Worm (Caenorhabditis elegans) whole organism, L1 larva: ENCODE data around the gene Y47D3A.13.

Experiments used
- ama-1 ChIP-seq: fragments of 150-350 bp; optimal IDR thresholded peaks from 2 replicates; lab custom pipeline; 2014
- blmp-1 ChIP-seq: fragments of 150-350 bp; optimal IDR thresholded peaks from 2 replicates; lab custom pipeline; 2014; ENCODE audit warnings: missing biosample characterization, missing genetic modification characterization
- ceh-63 ChIP-seq: fragments of 200-800 bp; sonication (Bioruptor generic); optimal IDR thresholded peaks from 2 replicates; lab custom pipeline; 2018; ENCODE audit warnings: mild to moderate bottlenecking, missing genetic modification characterization, missing compliant biosample characterization
- ceh-8 ChIP-seq: fragments of 200-800 bp; sonication (Bioruptor generic); optimal IDR thresholded peaks from 2 replicates; lab custom pipeline; 2018; ENCODE audit warnings: mild to moderate bottlenecking, missing genetic modification characterization, moderate library complexity, missing compliant biosample characterization
- ceh-82 ChIP-seq, 3 experiments: fragments of 150-350 bp in 1 of 3; sonication (generic microtip) in 2 of 3; optimal IDR thresholded peaks; 2 replicates each; lab custom pipeline; 2014 to 2017; ENCODE audit warnings: missing biosample characterization in 3 of 3, missing genetic modification characterization in 3 of 3
- dpl-1 ChIP-seq, 3 experiments: fragments of 150-350 bp in 2 of 3; sonication (generic microtip) in 1 of 3; optimal IDR thresholded peaks; 2 replicates each; lab custom pipeline; 2014 to 2017; ENCODE audit warnings: missing biosample characterization in 3 of 3, missing genetic modification characterization in 3 of 3, missing genetic modification reagents in 3 of 3
- dsc-1 ChIP-seq: sonication (generic microtip); optimal IDR thresholded peaks from 2 replicates; lab custom pipeline; 2016; ENCODE audit warnings: mild to moderate bottlenecking, missing genetic modification characterization, missing compliant biosample characterization
- efl-1 ChIP-seq, 4 experiments: fragments of 150-350 bp; optimal IDR thresholded peaks in 3 of 4; peaks in 1 of 4; 1 replicate in 1 of 4; 2 replicates in 3 of 4; lab custom pipeline; 2014; ENCODE audit warnings: missing biosample characterization in 2 of 4, missing genetic modification characterization in 2 of 4, missing genetic modification reagents in 2 of 4
- egl-27 ChIP-seq, 2 experiments: fragments of 150-350 bp in 1 of 2; sonication (generic microtip); optimal IDR thresholded peaks; 3 replicates each; lab custom pipeline; 2017 to 2018; ENCODE audit warnings: missing biosample characterization in 2 of 2, missing genetic modification characterization in 2 of 2, missing genetic modification reagents in 2 of 2
- fkh-4 ChIP-seq: sonication (generic microtip); optimal IDR thresholded peaks from 2 replicates; lab custom pipeline; 2016; ENCODE audit warnings: missing compliant biosample characterization, missing genetic modification characterization, borderline replicate concordance
- hlh-4 ChIP-seq: sonication (generic microtip); optimal IDR thresholded peaks from 2 replicates; lab custom pipeline; 2016; ENCODE audit warnings: mild to moderate bottlenecking, missing genetic modification characterization, missing compliant biosample characterization
- hpl-2 ChIP-seq: fragments of 150-350 bp; optimal IDR thresholded peaks from 2 replicates; lab custom pipeline; 2014; ENCODE audit warnings: missing biosample characterization, missing genetic modification reagents, missing genetic modification characterization
- lin-13 ChIP-seq: fragments of 150-350 bp; optimal IDR thresholded peaks from 2 replicates; lab custom pipeline; 2014; ENCODE audit warnings: missing biosample characterization, missing genetic modification reagents, missing genetic modification characterization
- lir-3 ChIP-seq: sonication (generic microtip); optimal IDR thresholded peaks from 2 replicates; lab custom pipeline; 2016; ENCODE audit warnings: mild to moderate bottlenecking, missing genetic modification characterization, moderate library complexity, missing compliant biosample characterization; ENCODE audit not compliant: poor library complexity
- lsy-2 ChIP-seq, 2 experiments: fragments of 150-350 bp; optimal IDR thresholded peaks; 2 replicates each; lab custom pipeline; 2014; ENCODE audit warnings: missing biosample characterization in 2 of 2, missing genetic modification characterization in 2 of 2
- mdl-1 ChIP-seq, 2 experiments: fragments of 150-350 bp; optimal IDR thresholded peaks; 2 replicates each; lab custom pipeline; 2014 to 2017; ENCODE audit warnings: missing biosample characterization in 2 of 2, missing genetic modification characterization in 2 of 2, inconsistent platforms in 1 of 2
- mep-1 ChIP-seq: fragments of 150-350 bp; optimal IDR thresholded peaks from 2 replicates; lab custom pipeline; 2014; ENCODE audit warnings: missing biosample characterization, missing genetic modification characterization
- nhr-11 ChIP-seq: fragments of 150-350 bp; optimal IDR thresholded peaks from 2 replicates; lab custom pipeline; 2014; ENCODE audit warnings: missing biosample characterization, missing genetic modification characterization
- nhr-28 ChIP-seq: fragments of 150-350 bp; optimal IDR thresholded peaks from 2 replicates; lab custom pipeline; 2014; ENCODE audit warnings: missing biosample characterization, missing genetic modification characterization
- nhr-47 ChIP-seq: sonication (generic microtip); optimal IDR thresholded peaks from 2 replicates; lab custom pipeline; 2016; ENCODE audit warnings: mild to moderate bottlenecking, missing genetic modification characterization, moderate library complexity, missing compliant biosample characterization
- nhr-84 ChIP-seq: sonication (generic microtip); optimal IDR thresholded peaks from 2 replicates; lab custom pipeline; 2017; ENCODE audit warnings: missing biosample characterization, missing genetic modification characterization
- nhr-85 ChIP-seq: sonication (generic microtip); peaks from one replicate; lab custom pipeline; 2016; ENCODE audit warnings: missing genetic modification characterization, inconsistent platforms, missing compliant biosample characterization
- nhr-90 ChIP-seq: sonication (generic microtip); optimal IDR thresholded peaks from 2 replicates; lab custom pipeline; 2016; ENCODE audit warnings: mild to moderate bottlenecking, missing genetic modification characterization, missing compliant biosample characterization; ENCODE audit not compliant: poor library complexity
- pqm-1 ChIP-seq: sonication (generic microtip); optimal IDR thresholded peaks from 3 replicates; lab custom pipeline; 2017; ENCODE audit warnings: missing biosample characterization, missing genetic modification characterization
- rnt-1 ChIP-seq: sonication (generic microtip); optimal IDR thresholded peaks from 2 replicates; lab custom pipeline; 2016; ENCODE audit warnings: mild to moderate bottlenecking, missing genetic modification characterization, moderate library complexity, missing compliant biosample characterization
- skn-1 ChIP-seq: fragments of 150-350 bp; optimal IDR thresholded peaks from 2 replicates; lab custom pipeline; 2014; ENCODE audit warnings: missing biosample characterization, missing genetic modification characterization
- snpc-4 ChIP-seq: fragments of 150-350 bp; optimal IDR thresholded peaks from 2 replicates; lab custom pipeline; 2014; ENCODE audit warnings: missing biosample characterization, missing genetic modification characterization
- sox-4 ChIP-seq: sonication (generic microtip); optimal IDR thresholded peaks from 2 replicates; lab custom pipeline; 2016; ENCODE audit warnings: missing genetic modification characterization, missing compliant biosample characterization
- sptf-1 ChIP-seq: fragments of 150-350 bp; optimal IDR thresholded peaks from 2 replicates; lab custom pipeline; 2014; ENCODE audit warnings: missing biosample characterization, missing genetic modification characterization
- sup-37 ChIP-seq: fragments of 200-800 bp; sonication (Bioruptor generic); optimal IDR thresholded peaks from 2 replicates; lab custom pipeline; 2018; ENCODE audit warnings: mild to moderate bottlenecking, missing genetic modification characterization, missing compliant biosample characterization
- tlp-1 ChIP-seq: fragments of 150-350 bp; optimal IDR thresholded peaks from 2 replicates; lab custom pipeline; 2014; ENCODE audit warnings: missing biosample characterization, missing genetic modification characterization
- unc-130 ChIP-seq: fragments of 150-350 bp; optimal IDR thresholded peaks from 2 replicates; lab custom pipeline; 2017; ENCODE audit warnings: missing biosample characterization, missing genetic modification characterization, inconsistent platforms
- unc-30 ChIP-seq: sonication (generic microtip); optimal IDR thresholded peaks from 2 replicates; lab custom pipeline; 2017; ENCODE audit warnings: missing biosample characterization, missing genetic modification characterization
- unc-62 ChIP-seq: fragments of 150-350 bp; optimal IDR thresholded peaks from 2 replicates; lab custom pipeline; 2014; ENCODE audit warnings: missing biosample characterization, missing genetic modification reagents, missing genetic modification characterization
- unc-86 ChIP-seq: sonication (generic microtip); optimal IDR thresholded peaks from 2 replicates; lab custom pipeline; 2016; ENCODE audit warnings: missing genetic modification characterization, missing compliant biosample characterization
- vab-15 ChIP-seq: sonication (generic microtip); optimal IDR thresholded peaks from 2 replicates; lab custom pipeline; 2017; ENCODE audit warnings: missing genotype, mild to moderate bottlenecking, missing genetic modification characterization, missing compliant biosample characterization
- xbp-1 ChIP-seq: sonication (generic microtip); optimal IDR thresholded peaks from 2 replicates; lab custom pipeline; 2016; ENCODE audit warnings: missing genetic modification characterization, missing compliant biosample characterization
- zip-4 ChIP-seq: fragments of 200-800 bp; sonication (Bioruptor generic); optimal IDR thresholded peaks from 2 replicates; lab custom pipeline; 2018; ENCODE audit warnings: mild to moderate bottlenecking, missing genetic modification characterization, moderate library complexity, missing compliant biosample characterization
- ztf-11 ChIP-seq, 2 experiments: sonication (generic microtip); optimal IDR thresholded peaks; 2 replicates each; lab custom pipeline; 2016 to 2017; ENCODE audit warnings: missing genetic modification characterization in 2 of 2, missing biosample characterization in 1 of 2, missing compliant biosample characterization in 1 of 2

Gene Y47D3A.13

DNA sequence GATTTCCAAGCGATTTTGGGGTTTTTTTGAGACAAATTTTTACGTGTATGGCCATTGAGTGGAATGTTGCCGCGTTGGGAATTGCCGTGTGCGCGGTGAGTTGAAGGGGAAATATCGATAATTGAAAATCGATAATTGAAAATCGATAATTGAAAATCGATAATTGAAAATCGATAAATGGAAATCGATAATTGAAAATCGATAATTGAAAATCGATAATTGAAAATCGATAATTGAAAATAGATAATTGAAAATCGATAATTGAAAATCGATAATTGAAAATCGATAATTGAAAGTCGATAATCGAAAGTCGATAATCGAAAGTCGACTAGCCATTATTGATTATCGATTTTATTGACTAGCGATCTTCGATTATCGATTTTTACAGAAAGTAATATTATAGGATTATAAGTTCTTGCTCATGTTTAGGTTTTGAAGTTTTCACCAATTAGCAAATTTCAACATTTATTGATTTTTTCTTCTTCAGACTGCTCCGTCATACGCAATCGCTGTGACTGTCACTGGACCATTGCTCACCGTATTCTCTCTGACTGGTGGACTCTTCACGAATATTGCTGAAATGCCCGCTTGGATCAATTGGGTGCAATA is 2.2 kb downstream of the Y47D3A.13 start:
- TF ChIP-seq hpl-2 (GFP tag; lab: Kevin White, UChicago) (no peak), mep-1 (tag; lab: Kevin White, UChicago) (no peak), nhr-28 (no peak), lin-13 (GFP tag; lab: Kevin White, UChicago) (no peak), pqm-1 (no peak), sup-37 (GFP tag; lab: Kevin White, UChicago) (no peak), tlp-1 (tag; lab: Kevin White, UChicago) (no peak), rnt-1 (tag; lab: Kevin White, UChicago) (no peak), nhr-90 (tag; lab: Kevin White, UChicago) (no peak)

DNA sequence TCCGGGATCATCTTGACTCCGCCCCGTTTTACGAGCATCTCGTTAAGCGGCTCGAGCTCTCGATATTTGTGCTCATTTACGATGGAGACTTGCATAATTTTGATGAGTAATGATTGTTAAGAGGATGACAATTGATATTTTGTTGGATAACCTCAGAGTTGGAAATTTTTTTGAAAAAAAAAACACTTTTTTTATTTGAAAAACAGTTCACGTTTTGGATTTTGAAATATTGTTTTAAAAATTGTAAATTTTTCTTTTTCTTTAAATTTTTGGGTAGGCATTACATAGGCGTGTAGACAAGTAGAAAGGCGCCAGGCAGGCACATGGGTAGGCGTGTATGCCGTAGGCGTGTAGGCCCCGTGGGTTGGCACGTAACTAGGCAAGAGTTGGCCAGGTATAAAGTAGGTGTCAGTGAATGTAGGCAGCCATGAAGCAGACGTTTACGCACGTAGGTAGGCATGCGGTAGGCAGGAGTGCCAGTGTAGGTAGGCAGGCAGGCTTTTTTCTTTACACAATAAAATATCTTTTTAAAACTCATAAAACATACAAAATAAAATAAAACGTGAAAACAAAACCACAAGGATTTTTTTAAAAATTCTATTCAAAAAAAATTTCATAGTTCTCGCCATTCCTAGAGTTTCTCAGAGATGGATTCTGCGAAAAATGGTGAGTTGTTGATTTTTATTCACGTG is 5.6 kb downstream of the Y47D3A.13 start, which contains the start of the genes tbx-34 and wht-8:
TSS of gene tbx-34 (minus strand) at position 101 of the 692 bp plus-strand sequence.
TSS of gene wht-8 (plus strand) at position 642 of the 692 bp plus-strand sequence.
- TF ChIP-seq zip-4 (GFP tag; lab: Kevin White, UChicago) = no peak
- TF ChIP-seq nhr-84 (tag; lab: Kevin White, UChicago) = no peak
- TF ChIP-seq ama-1 (lab: Kevin White, UChicago) = no peak
- no peak for TF ChIP-seq mdl-1 (tag; optimal IDR thresholded peaks at IDR 0.05; lab: Kevin White, UChicago)
- TF ChIP-seq sox-4 = no peak
- no peak for TF ChIP-seq lin-13 (GFP tag; lab: Kevin White, UChicago)
- TF ChIP-seq vab-15 (tag; lab: Kevin White, UChicago) = no peak
- TF ChIP-seq skn-1 (tag; lab: Kevin White, UChicago) = no peak
- TF ChIP-seq tlp-1 (tag; lab: Kevin White, UChicago) = no peak
- TF ChIP-seq xbp-1 (tag; lab: Kevin White, UChicago) = no peak
- TF ChIP-seq unc-30 (tag; lab: Kevin White, UChicago) = no peak
- no peak for TF ChIP-seq ztf-11 (tag; optimal IDR thresholded peaks at IDR 0.05; lab: Kevin White, UChicago)
- TF ChIP-seq snpc-4 (tag; lab: Kevin White, UChicago) = no peak
- TF ChIP-seq egl-27 (tag; optimal IDR thresholded peaks at IDR 0.05; lab: Kevin White, UChicago) = no peak
- no peak for TF ChIP-seq sptf-1 (tag; lab: Kevin White, UChicago)
- TF ChIP-seq unc-62 (GFP tag; lab: Kevin White, UChicago) = no peak
- TF ChIP-seq ceh-8 (GFP tag; lab: Kevin White, UChicago) = no peak
- no peak for TF ChIP-seq nhr-85 (tag; lab: Kevin White, UChicago)

DNA sequence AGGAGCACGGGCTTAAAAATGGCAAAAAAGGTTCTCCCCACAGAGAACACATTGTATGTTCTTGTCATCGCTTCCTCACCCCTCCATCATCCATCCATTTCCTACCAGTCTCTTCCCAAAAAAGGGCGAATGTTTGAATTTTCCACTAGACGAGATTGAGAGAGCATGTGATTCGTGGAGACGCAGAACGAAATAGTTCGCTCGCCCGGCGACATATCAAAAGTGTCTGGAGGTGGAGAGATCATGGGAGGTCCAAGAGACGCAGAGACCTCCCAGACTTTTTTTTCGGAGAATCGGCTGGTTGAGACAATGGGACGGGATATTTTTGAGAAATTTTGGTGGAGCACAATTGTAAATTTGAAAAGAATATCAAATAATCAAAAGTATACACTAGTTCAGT is 15.5 kb downstream of the Y47D3A.13 start:
- TF ChIP-seq efl-1 (optimal IDR thresholded peaks at IDR 0.05; lab: Kevin White, UChicago) = peak in 1 of 2 experiments; percentile 4
- TF ChIP-seq efl-1 (GFP tag; optimal IDR thresholded peaks at IDR 0.05 in 1 of 2; lab: Kevin White, UChicago) = no peak
- TF ChIP-seq nhr-11 = no peak

DNA sequence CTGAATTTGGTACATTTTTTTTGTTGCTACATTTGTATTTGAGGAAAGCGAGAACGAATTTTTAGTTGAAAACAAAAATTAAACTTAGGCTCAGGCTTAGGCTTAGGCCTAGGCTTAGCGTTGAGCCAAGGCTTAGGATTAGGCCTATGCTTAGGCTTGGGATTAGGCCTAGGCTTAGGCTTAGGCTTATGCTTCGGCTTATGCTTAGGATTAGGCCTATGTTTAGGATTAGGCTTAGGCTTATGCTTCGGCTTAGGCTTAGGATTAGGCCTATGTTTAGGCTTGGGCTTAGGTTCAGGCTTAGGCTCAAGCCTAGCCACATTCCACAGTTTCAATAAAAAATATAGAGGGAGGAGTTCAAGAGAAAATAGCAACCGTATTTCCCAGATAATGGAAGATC is 16.1 kb downstream of the Y47D3A.13 start:
- TF ChIP-seq efl-1 (optimal IDR thresholded peaks at IDR 0.05; lab: Kevin White, UChicago) (no peak), efl-1 (GFP tag; optimal IDR thresholded peaks at IDR 0.05 in 1 of 2; lab: Kevin White, UChicago) (peak in 1 of 2 experiments; percentile 49), sox-4 (no peak)

DNA sequence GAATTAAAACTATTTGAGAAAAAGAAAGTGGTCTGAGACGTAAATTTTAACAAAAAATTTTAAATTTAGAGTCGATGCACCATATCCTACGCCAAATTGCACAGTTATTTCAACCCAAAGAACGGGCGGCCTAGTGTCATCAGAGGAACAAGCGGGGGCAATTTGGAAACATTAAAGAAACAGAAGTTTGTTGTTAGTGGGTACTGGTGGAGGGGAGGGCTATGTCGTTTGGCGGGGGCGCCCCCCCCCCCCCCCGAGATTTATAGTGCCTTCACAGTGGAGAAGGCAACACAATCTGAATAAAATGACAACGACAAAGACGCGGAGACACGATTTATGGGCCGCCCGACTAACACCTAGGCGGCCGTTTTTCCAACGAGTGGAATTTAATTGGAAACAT is 17.0 kb downstream of the Y47D3A.13 start:
- TF ChIP-seq fkh-4 = peak; percentile 23
- TF ChIP-seq dsc-1 (tag; lab: Kevin White, UChicago) = peak; percentile 60
- no peak for TF ChIP-seq ceh-63

DNA sequence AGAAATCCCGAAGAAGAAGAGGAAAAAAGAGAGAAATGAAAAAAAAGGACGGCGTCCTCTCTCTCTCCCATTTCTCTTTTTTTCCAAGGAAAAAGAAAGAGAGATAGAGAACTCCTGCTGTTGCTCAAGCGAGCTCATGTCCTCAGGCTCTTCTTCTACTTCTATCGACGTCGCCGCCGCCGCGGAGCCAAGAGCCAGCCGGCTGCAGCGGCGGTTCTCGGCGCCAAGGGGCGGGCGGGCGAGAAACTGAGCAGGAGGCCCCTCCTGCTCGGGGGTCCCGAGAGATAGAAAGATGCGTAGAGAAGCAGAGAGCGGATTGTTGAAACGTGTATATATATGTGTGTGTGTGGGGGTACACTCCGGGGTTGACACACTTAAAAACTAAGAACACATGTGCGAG is 20.9 kb downstream of the Y47D3A.13 start:
- TF ChIP-seq lir-3 (tag; lab: Kevin White, UChicago) (no peak), dsc-1 (tag; lab: Kevin White, UChicago) (peak; percentile 66), blmp-1 (tag; lab: Kevin White, UChicago) (no peak), mep-1 (tag; lab: Kevin White, UChicago) (peak; percentile 7), nhr-47 (tag; lab: Kevin White, UChicago) (peak; percentile 26), lsy-2 (tag; optimal IDR thresholded peaks at IDR 0.05; lab: Kevin White, UChicago) (peak in 1 of 2 experiments; percentile 49), fkh-4 (no peak), xbp-1 (tag; lab: Kevin White, UChicago) (peak; percentile 4), sptf-1 (tag; lab: Kevin White, UChicago) (no peak), tlp-1 (tag; lab: Kevin White, UChicago) (no peak), mdl-1 (tag; optimal IDR thresholded peaks at IDR 0.05; lab: Kevin White, UChicago) (no peak), hpl-2 (GFP tag; lab: Kevin White, UChicago) (no peak), dpl-1 (GFP tag; optimal IDR thresholded peaks at IDR 0.05; lab: Kevin White, UChicago) (peak in 1 of 3 experiments; percentile 18), snpc-4 (tag; lab: Kevin White, UChicago) (no peak), unc-86 (tag; lab: Kevin White, UChicago) (no peak), rnt-1 (tag; lab: Kevin White, UChicago) (peak; percentile 30), unc-130 (tag; lab: Kevin White, UChicago) (no peak), ceh-82 (tag; optimal IDR thresholded peaks at IDR 0.05; lab: Kevin White, UChicago) (peak in 1 of 3 experiments; percentile 55), hlh-4 (tag; lab: Kevin White, UChicago) (no peak)
